Worm (Caenorhabditis elegans): ENCODE measurements around the gene Y48B6A.5.

DNA sequence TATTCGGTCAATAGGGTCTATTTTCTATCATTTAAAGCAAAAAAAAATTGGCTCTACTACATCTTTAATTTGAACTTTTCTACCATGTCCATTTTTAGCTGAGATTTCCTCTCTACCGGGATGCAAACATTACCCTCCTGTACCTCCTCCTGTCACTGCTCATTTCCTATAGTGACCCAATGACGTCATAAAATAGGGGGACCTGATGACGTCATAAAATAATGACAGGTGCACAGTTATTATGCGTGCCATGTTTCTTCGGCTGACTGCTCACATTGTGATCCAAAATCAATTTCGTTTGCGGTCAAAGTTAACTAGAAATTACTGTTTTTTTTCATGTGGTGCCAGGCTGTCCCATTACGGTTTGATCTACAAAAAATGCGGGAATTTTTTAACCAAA lies 11.9 kb upstream of the Y48B6A.5 start:
- no peak for TF ChIP-seq ama-1 (optimal IDR thresholded peaks at IDR 0.05)
- TF ChIP-seq ceh-9 (tag; optimal IDR thresholded peaks at IDR 0.05), result no peak
- TF ChIP-seq ceh-48 (tag; optimal IDR thresholded peaks at IDR 0.05), result no peak
- TF ChIP-seq ceh-31 (tag; optimal IDR thresholded peaks at IDR 0.05), result peak; percentile 32
- no peak for TF ChIP-seq rnt-1 (tag; optimal IDR thresholded peaks at IDR 0.05)
- TF ChIP-seq nhr-11 (tag; optimal IDR thresholded peaks at IDR 0.05), result no peak
- no peak for TF ChIP-seq hlh-30 (tag; optimal IDR thresholded peaks at IDR 0.05; ENCODE audit: insufficient read depth)
- TF ChIP-seq fkh-10 (GFP tag; optimal IDR thresholded peaks at IDR 0.05), result no peak

Measured in whole organism, late embryonic.